Fruit fly (Drosophila melanogaster) whole organism, prepupa: Measurements from ENCODE around the gene HINT1.

Source experiments
- Met ChIP-seq: fragments of 200-800 bp; sonication (Bioruptor generic); optimal IDR thresholded peaks from 3 replicates; lab custom pipeline; 2016; ENCODE audit warnings: missing biosample characterization, missing genetic modification characterization
- vri ChIP-seq: fragments of 200-800 bp; sonication (Bioruptor generic); optimal IDR thresholded peaks from 3 replicates; lab custom pipeline; 2016; ENCODE audit warnings: missing biosample characterization, mild to moderate bottlenecking, missing genetic modification characterization

dm6 chr2L:2802527-2802926 lies 32.6 kb downstream of the HINT1 start:
- no peak for TF ChIP-seq vri
- TF ChIP-seq Met (GFP tag; lab: Kevin White, UChicago) = no peak
